Worm (Caenorhabditis elegans) whole organism, L3 larva: ENCODE results near the gene grd-16.

ENCODE experiments used
- R02D3.7 ChIP-seq: fragments of 150-350 bp; optimal IDR thresholded peaks from 2 replicates; lab custom pipeline; 2014; ENCODE audit warnings: missing biosample characterization, missing genetic modification characterization
- ZK546.5 ChIP-seq: sonication (generic microtip); optimal IDR thresholded peaks from 2 replicates; lab custom pipeline; 2017; ENCODE audit warnings: missing biosample characterization, missing genetic modification characterization
- ama-1 ChIP-seq: fragments of 150-350 bp; optimal IDR thresholded peaks from 2 replicates; lab custom pipeline; 2018
- ceh-16 ChIP-seq: sonication (generic microtip); optimal IDR thresholded peaks from 2 replicates; lab custom pipeline; 2017; ENCODE audit warnings: missing biosample characterization, missing genetic modification characterization
- ceh-82 ChIP-seq: fragments of 150-350 bp; optimal IDR thresholded peaks from 2 replicates; lab custom pipeline; 2014; ENCODE audit warnings: missing biosample characterization, missing genetic modification characterization
- ceh-9 ChIP-seq: sonication (generic microtip); optimal IDR thresholded peaks from 2 replicates; lab custom pipeline; 2018; ENCODE audit warnings: missing biosample characterization, missing genetic modification characterization
- daf-12 ChIP-seq: fragments of 150-350 bp; optimal IDR thresholded peaks from 2 replicates; lab custom pipeline; 2014; ENCODE audit warnings: missing biosample characterization, missing genetic modification reagents, missing genetic modification characterization
- egl-27 ChIP-seq: sonication (generic microtip); optimal IDR thresholded peaks from 4 replicates; lab custom pipeline; 2017; ENCODE audit warnings: missing biosample characterization, missing genetic modification reagents, missing genetic modification characterization
- elt-1 ChIP-seq: fragments of 150-350 bp; optimal IDR thresholded peaks from 2 replicates; lab custom pipeline; 2014; ENCODE audit warnings: missing biosample characterization, missing genetic modification characterization
- elt-3 ChIP-seq, 3 experiments: fragments of 150-350 bp in 1 of 3; sonication (generic microtip) in 2 of 3; optimal IDR thresholded peaks; 2 replicates in 2 of 3; 4 replicates in 1 of 3; lab custom pipeline; 2014 to 2017; ENCODE audit warnings: missing biosample characterization in 3 of 3, missing genetic modification characterization in 3 of 3
- eor-1 ChIP-seq, 2 experiments: fragments of 150-350 bp; optimal IDR thresholded peaks; 2 replicates each; lab custom pipeline; 2014 to 2018; ENCODE audit warnings: missing biosample characterization in 2 of 2, missing genetic modification characterization in 2 of 2
- fkh-10 ChIP-seq: sonication (generic microtip); optimal IDR thresholded peaks from 2 replicates; lab custom pipeline; 2017; ENCODE audit warnings: missing biosample characterization, missing genetic modification reagents, missing genetic modification characterization
- fkh-2 ChIP-seq: fragments of 150-350 bp; optimal IDR thresholded peaks from 2 replicates; lab custom pipeline; 2014; ENCODE audit warnings: missing biosample characterization, missing genetic modification reagents, missing genetic modification characterization
- fos-1 ChIP-seq: fragments of 150-350 bp; optimal IDR thresholded peaks from 2 replicates; lab custom pipeline; 2014; ENCODE audit warnings: missing biosample characterization, missing genetic modification characterization
- hmg-11 ChIP-seq: sonication (generic microtip); optimal IDR thresholded peaks from 2 replicates; lab custom pipeline; 2016; ENCODE audit warnings: missing genetic modification characterization, missing compliant biosample characterization
- jun-1 ChIP-seq: fragments of 150-350 bp; optimal IDR thresholded peaks from 2 replicates; lab custom pipeline; 2014; ENCODE audit warnings: missing biosample characterization, missing genetic modification reagents, missing genetic modification characterization
- lin-15B ChIP-seq: fragments of 150-350 bp; optimal IDR thresholded peaks from 2 replicates; lab custom pipeline; 2014; ENCODE audit warnings: missing biosample characterization, missing genetic modification characterization
- lin-39 ChIP-seq: fragments of 150-350 bp; optimal IDR thresholded peaks from 2 replicates; lab custom pipeline; 2018; ENCODE audit warnings: missing biosample characterization, missing genetic modification reagents, missing genetic modification characterization
- mdl-1 ChIP-seq: fragments of 150-350 bp; optimal IDR thresholded peaks from 2 replicates; lab custom pipeline; 2014; ENCODE audit warnings: missing biosample characterization, missing genetic modification characterization
- nhr-11 ChIP-seq: fragments of 150-350 bp; optimal IDR thresholded peaks from 2 replicates; lab custom pipeline; 2014; ENCODE audit warnings: missing biosample characterization, missing genetic modification characterization
- nhr-12 ChIP-seq: fragments of 150-350 bp; optimal IDR thresholded peaks from 2 replicates; lab custom pipeline; 2014; ENCODE audit warnings: missing biosample characterization, missing genetic modification characterization
- nhr-23 ChIP-seq: fragments of 150-350 bp; optimal IDR thresholded peaks from 2 replicates; lab custom pipeline; 2014; ENCODE audit warnings: missing biosample characterization, missing genetic modification reagents, missing genetic modification characterization
- nhr-25 ChIP-seq: sonication (generic microtip); optimal IDR thresholded peaks from 2 replicates; lab custom pipeline; 2017; ENCODE audit warnings: missing biosample characterization, missing genetic modification characterization
- nhr-28 ChIP-seq: fragments of 150-350 bp; optimal IDR thresholded peaks from 2 replicates; lab custom pipeline; 2014; ENCODE audit warnings: missing biosample characterization, missing genetic modification characterization
- nhr-43 ChIP-seq: sonication (generic microtip); optimal IDR thresholded peaks from 2 replicates; lab custom pipeline; 2016; ENCODE audit warnings: mild to moderate bottlenecking, missing genetic modification characterization, missing compliant biosample characterization; ENCODE audit not compliant: poor library complexity, severe bottlenecking
- nhr-76 ChIP-seq: fragments of 150-350 bp; sonication (generic microtip); optimal IDR thresholded peaks from 5 replicates; lab custom pipeline; 2014; ENCODE audit warnings: missing biosample characterization, missing genetic modification characterization
- nhr-77 ChIP-seq: fragments of 150-350 bp; optimal IDR thresholded peaks from 2 replicates; lab custom pipeline; 2014; ENCODE audit warnings: missing biosample characterization, missing genetic modification characterization
- pha-4 ChIP-seq: fragments of 150-350 bp; optimal IDR thresholded peaks from 2 replicates; lab custom pipeline; 2014; ENCODE audit warnings: missing biosample characterization, missing genetic modification reagents, missing genetic modification characterization
- pqm-1 ChIP-seq: fragments of 150-350 bp; optimal IDR thresholded peaks from 2 replicates; lab custom pipeline; 2017; ENCODE audit warnings: missing biosample characterization, missing genetic modification characterization, inconsistent platforms
- sea-2 ChIP-seq: fragments of 150-350 bp; sonication (generic microtip); optimal IDR thresholded peaks from 4 replicates; lab custom pipeline; 2014; ENCODE audit warnings: missing biosample characterization, missing genetic modification reagents, missing genetic modification characterization
- skn-1 ChIP-seq: fragments of 150-350 bp; optimal IDR thresholded peaks from 2 replicates; lab custom pipeline; 2014; ENCODE audit warnings: missing biosample characterization, missing genetic modification characterization
- snpc-4 ChIP-seq: fragments of 150-350 bp; optimal IDR thresholded peaks from 2 replicates; lab custom pipeline; 2014; ENCODE audit warnings: missing biosample characterization, missing genetic modification characterization
- tbx-2 ChIP-seq: sonication (generic microtip); optimal IDR thresholded peaks from 2 replicates; lab custom pipeline; 2016; ENCODE audit warnings: mild to moderate bottlenecking, missing genetic modification characterization, missing compliant biosample characterization
- unc-39 ChIP-seq: sonication (generic microtip); optimal IDR thresholded peaks from 4 replicates; lab custom pipeline; 2017; ENCODE audit warnings: missing biosample characterization, missing genetic modification characterization
- unc-62 ChIP-seq: fragments of 150-350 bp; sonication (generic microtip); optimal IDR thresholded peaks from 4 replicates; lab custom pipeline; 2014; ENCODE audit warnings: missing biosample characterization, missing genetic modification reagents, missing genetic modification characterization
- zag-1 ChIP-seq: fragments of 150-350 bp; optimal IDR thresholded peaks from 2 replicates; lab custom pipeline; 2014; ENCODE audit warnings: missing biosample characterization, missing genetic modification characterization
- ztf-11 ChIP-seq: fragments of 150-350 bp; optimal IDR thresholded peaks from 2 replicates; lab custom pipeline; 2014; ENCODE audit warnings: missing biosample characterization, missing genetic modification characterization
- ztf-4 ChIP-seq: fragments of 150-350 bp; optimal IDR thresholded peaks from 2 replicates; lab custom pipeline; 2014; ENCODE audit warnings: missing biosample characterization, missing genetic modification characterization

Gene grd-16

ce11 chrIV:2476386-2476785 lies at the start of gene grd-16:
TSS of gene grd-16 (plus strand) at chrIV:2476686.
- TF ChIP-seq ztf-4 (tag; lab: Kevin White, UChicago) (no peak), nhr-25 (tag; lab: Kevin White, UChicago) (no peak), ama-1 (lab: Kevin White, UChicago) (no peak), hmg-11 (tag; lab: Kevin White, UChicago) (no peak), elt-3 (tag; optimal IDR thresholded peaks at IDR 0.05; lab: Kevin White, UChicago) (no peak), sea-2 (GFP tag; lab: Kevin White, UChicago) (no peak), mdl-1 (tag; lab: Kevin White, UChicago) (no peak), fkh-2 (no peak), nhr-12 (no peak), unc-62 (GFP tag; lab: Kevin White, UChicago) (no peak), ztf-11 (tag; lab: Kevin White, UChicago) (no peak), nhr-76 (no peak), nhr-11 (tag; lab: Kevin White, UChicago) (no peak), ceh-16 (tag; lab: Kevin White, UChicago) (no peak), lin-15B (tag; lab: Kevin White, UChicago) (no peak), pqm-1 (tag; lab: Kevin White, UChicago) (no peak)

ce11 chrIV:2432693-2433092 lies 43.8 kb upstream of the grd-16 start, which contains the start of gene C45G7.4:
TSS of gene C45G7.4 (plus strand) at chrIV:2432993.
- no peak for TF ChIP-seq tbx-2 (tag; lab: Kevin White, UChicago)
- TF ChIP-seq nhr-77, result no peak
- no peak for TF ChIP-seq daf-12 (tag; lab: Kevin White, UChicago)
- TF ChIP-seq pqm-1 (tag; lab: Kevin White, UChicago), result no peak
- no peak for TF ChIP-seq sea-2 (GFP tag; lab: Kevin White, UChicago)
- TF ChIP-seq ama-1 (lab: Kevin White, UChicago), result no peak
- TF ChIP-seq snpc-4 (tag; lab: Kevin White, UChicago), result no peak
- TF ChIP-seq skn-1, result no peak
- no peak for TF ChIP-seq ztf-11 (tag; lab: Kevin White, UChicago)
- TF ChIP-seq ZK546.5, result no peak
- TF ChIP-seq fkh-10 (GFP tag; lab: Kevin White, UChicago), result no peak
- TF ChIP-seq hmg-11 (tag; lab: Kevin White, UChicago), result no peak

- TF ChIP-seq eor-1 (tag; optimal IDR thresholded peaks at IDR 0.05; lab: Kevin White, UChicago), result no peak
- TF ChIP-seq tbx-2 (tag; lab: Kevin White, UChicago), result no peak
- TF ChIP-seq nhr-43 (tag; lab: Kevin White, UChicago), result no peak
- no peak for TF ChIP-seq unc-39 (tag; lab: Kevin White, UChicago)
- TF ChIP-seq zag-1 (tag; lab: Kevin White, UChicago), result no peak
- no peak for TF ChIP-seq ceh-82 (tag; lab: Kevin White, UChicago)
- no peak for TF ChIP-seq fkh-2
- no peak for TF ChIP-seq mdl-1 (tag; lab: Kevin White, UChicago)
- no peak for TF ChIP-seq nhr-23 (tag; lab: Kevin White, UChicago)
- no peak for TF ChIP-seq nhr-76
- TF ChIP-seq lin-15B (tag; lab: Kevin White, UChicago), result no peak
- no peak for TF ChIP-seq lin-39 (tag; lab: Kevin White, UChicago)
- TF ChIP-seq ZK546.5, result no peak
- no peak for TF ChIP-seq ceh-9 (tag; lab: Kevin White, UChicago)
- no peak for TF ChIP-seq elt-3 (tag; optimal IDR thresholded peaks at IDR 0.05; lab: Kevin White, UChicago)
- TF ChIP-seq, all 47 proteins: peak for 0
These were observed 42.1 kb upstream of the grd-16 start for ce11 chrIV:2434366-2434765.

DNA sequence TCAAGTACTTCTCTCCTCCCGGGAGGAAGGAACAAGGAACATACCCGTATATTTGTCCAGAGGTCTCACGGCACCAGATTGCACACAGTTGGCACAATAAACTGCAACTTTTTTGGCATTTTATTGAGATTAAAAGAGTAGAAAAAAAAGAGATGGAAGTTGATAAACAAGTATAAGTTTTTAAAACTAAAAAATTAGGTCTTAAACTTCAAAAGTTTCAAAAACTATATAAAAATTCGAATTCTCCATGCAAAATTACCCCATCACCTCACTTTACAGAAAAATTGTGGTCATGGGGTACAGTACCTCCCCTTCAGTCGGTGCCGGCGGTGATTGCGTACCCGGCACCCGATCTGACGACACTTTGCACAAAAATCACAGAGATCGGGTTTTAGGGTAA lies 25.3 kb upstream of the grd-16 start, which contains the start of gene C45G7.13:
Gene C45G7.13 (minus strand): TSS at position 101 of the 400 bp plus-strand sequence.
- no peak for TF ChIP-seq ama-1 (lab: Kevin White, UChicago)
- TF ChIP-seq unc-62 (GFP tag; lab: Kevin White, UChicago), result no peak
- TF ChIP-seq elt-1 (tag; lab: Kevin White, UChicago), result no peak
- no peak for TF ChIP-seq eor-1 (tag; optimal IDR thresholded peaks at IDR 0.05; lab: Kevin White, UChicago)
- no peak for TF ChIP-seq egl-27 (tag; lab: Kevin White, UChicago)
- no peak for TF ChIP-seq R02D3.7 (tag; lab: Kevin White, UChicago)
- TF ChIP-seq fos-1 (tag; lab: Kevin White, UChicago), result no peak
- no peak for TF ChIP-seq nhr-28 (tag; lab: Kevin White, UChicago)
- no peak for TF ChIP-seq pha-4 (tag; lab: Kevin White, UChicago)
- no peak for TF ChIP-seq jun-1
- no peak for TF ChIP-seq hmg-11 (tag; lab: Kevin White, UChicago)
- no peak for TF ChIP-seq fkh-10 (GFP tag; lab: Kevin White, UChicago)
